Worm (Caenorhabditis elegans): ENCODE data around the gene C16D2.3.

Gene C16D2.3

ce11 chrII:9107095-9107769 lies 30.7 kb upstream of the C16D2.3 start, which contains the start of gene dyrb-1:
TSS of gene dyrb-1 (minus strand) at chrII:9107145.
- TF ChIP-seq ztf-29 (GFP tag; IDR thresholded peaks at IDR 0.05) (no peak), med-1 (GFP tag; optimal IDR thresholded peaks at IDR 0.05; ENCODE audit: insufficient read depth) (no peak), ref-1 (GFP tag; conservative IDR thresholded peaks at IDR 0.05) (no peak), tab-1 (GFP tag; IDR thresholded peaks at IDR 0.05) (no peak), klf-2 (GFP tag; conservative IDR thresholded peaks at IDR 0.05) (no peak), flt-1 (GFP tag; IDR thresholded peaks at IDR 0.05) (no peak), cog-1 (tag; optimal IDR thresholded peaks at IDR 0.05) (no peak), ztf-23 (GFP tag; IDR thresholded peaks at IDR 0.05) (no peak), T22C8.4 (GFP tag; IDR thresholded peaks at IDR 0.05) (no peak)

ce11 chrII:9108443-9108842 lies 29.5 kb upstream of the C16D2.3 start, which contains the start of gene dnj-23:
TSS of gene dnj-23 (minus strand) at chrII:9108600.
- no peak for TF ChIP-seq ztf-29 (GFP tag; IDR thresholded peaks at IDR 0.05)
- no peak for TF ChIP-seq tab-1 (GFP tag; IDR thresholded peaks at IDR 0.05)

ce11 chrII:9108905-9109551 lies 28.9 kb upstream of the C16D2.3 start, which contains the start of gene T24H10.4:
TSS of gene T24H10.4 (plus strand) at chrII:9109534.
- no peak for TF ChIP-seq flt-1 (GFP tag; IDR thresholded peaks at IDR 0.05)
- no peak for TF ChIP-seq tab-1 (GFP tag; IDR thresholded peaks at IDR 0.05)
- TF ChIP-seq cog-1 (tag; optimal IDR thresholded peaks at IDR 0.05): no peak
- no peak for TF ChIP-seq T22C8.4 (GFP tag; IDR thresholded peaks at IDR 0.05)
- no peak for TF ChIP-seq ref-1 (GFP tag; conservative IDR thresholded peaks at IDR 0.05)
- TF ChIP-seq med-1 (GFP tag; optimal IDR thresholded peaks at IDR 0.05; ENCODE audit: insufficient read depth): no peak
- TF ChIP-seq ztf-23 (GFP tag; IDR thresholded peaks at IDR 0.05): no peak
- TF ChIP-seq ztf-29 (GFP tag; IDR thresholded peaks at IDR 0.05): no peak
- no peak for TF ChIP-seq klf-2 (GFP tag; conservative IDR thresholded peaks at IDR 0.05)

- TF ChIP-seq cog-1 (tag; optimal IDR thresholded peaks at IDR 0.05) (no peak), ztf-29 (GFP tag; IDR thresholded peaks at IDR 0.05) (no peak), ref-1 (GFP tag; conservative IDR thresholded peaks at IDR 0.05) (no peak), tab-1 (GFP tag; IDR thresholded peaks at IDR 0.05) (no peak), klf-2 (GFP tag; conservative IDR thresholded peaks at IDR 0.05) (no peak), med-1 (GFP tag; optimal IDR thresholded peaks at IDR 0.05; ENCODE audit: insufficient read depth) (no peak), flt-1 (GFP tag; IDR thresholded peaks at IDR 0.05) (no peak), ztf-23 (GFP tag; IDR thresholded peaks at IDR 0.05) (no peak), T22C8.4 (GFP tag; IDR thresholded peaks at IDR 0.05) (no peak)
Measured at ce11 chrII:9111471-9112016, 26.4 kb upstream of the C16D2.3 start.

- TF ChIP-seq ztf-23 (GFP tag; IDR thresholded peaks at IDR 0.05) (no peak), cog-1 (tag; optimal IDR thresholded peaks at IDR 0.05) (peak; percentile 54)
Measured at ce11 chrII:9112851-9113250, 25.1 kb upstream of the C16D2.3 start, which contains the start of gene jun-1. TSS of gene jun-1 (plus strand) at chrII:9113157.

ce11 chrII:9113759-9114158 lies 24.1 kb upstream of the C16D2.3 start:
- TF ChIP-seq ztf-23 (GFP tag; IDR thresholded peaks at IDR 0.05) (no peak), flt-1 (GFP tag; IDR thresholded peaks at IDR 0.05) (no peak), cog-1 (tag; optimal IDR thresholded peaks at IDR 0.05) (no peak), ztf-29 (GFP tag; IDR thresholded peaks at IDR 0.05) (no peak), ref-1 (GFP tag; conservative IDR thresholded peaks at IDR 0.05) (no peak), T22C8.4 (GFP tag; IDR thresholded peaks at IDR 0.05) (no peak), klf-2 (GFP tag; conservative IDR thresholded peaks at IDR 0.05) (no peak), tab-1 (GFP tag; IDR thresholded peaks at IDR 0.05) (no peak), med-1 (GFP tag; optimal IDR thresholded peaks at IDR 0.05; ENCODE audit: insufficient read depth) (no peak)

- TF ChIP-seq ztf-29 (GFP tag; IDR thresholded peaks at IDR 0.05) (no peak), ref-1 (GFP tag; conservative IDR thresholded peaks at IDR 0.05) (no peak), T22C8.4 (GFP tag; IDR thresholded peaks at IDR 0.05) (no peak), med-1 (GFP tag; optimal IDR thresholded peaks at IDR 0.05; ENCODE audit: insufficient read depth) (no peak), flt-1 (GFP tag; IDR thresholded peaks at IDR 0.05) (no peak), tab-1 (GFP tag; IDR thresholded peaks at IDR 0.05) (no peak), cog-1 (tag; optimal IDR thresholded peaks at IDR 0.05) (no peak), klf-2 (GFP tag; conservative IDR thresholded peaks at IDR 0.05) (no peak), ztf-23 (GFP tag; IDR thresholded peaks at IDR 0.05) (no peak)
Measured at ce11 chrII:9114972-9115371, 22.9 kb upstream of the C16D2.3 start.

- TF ChIP-seq ztf-29 (GFP tag; IDR thresholded peaks at IDR 0.05): no peak
- no peak for TF ChIP-seq flt-1 (GFP tag; IDR thresholded peaks at IDR 0.05)
- no peak for TF ChIP-seq klf-2 (GFP tag; conservative IDR thresholded peaks at IDR 0.05)
- TF ChIP-seq T22C8.4 (GFP tag; IDR thresholded peaks at IDR 0.05): no peak
- TF ChIP-seq ztf-23 (GFP tag; IDR thresholded peaks at IDR 0.05): no peak
- no peak for TF ChIP-seq tab-1 (GFP tag; IDR thresholded peaks at IDR 0.05)
- TF ChIP-seq cog-1 (tag; optimal IDR thresholded peaks at IDR 0.05): no peak
- no peak for TF ChIP-seq ref-1 (GFP tag; conservative IDR thresholded peaks at IDR 0.05)
- no peak for TF ChIP-seq med-1 (GFP tag; optimal IDR thresholded peaks at IDR 0.05; ENCODE audit: insufficient read depth)
Measured at ce11 chrII:9115644-9116043, 22.3 kb upstream of the C16D2.3 start.

- TF ChIP-seq flt-1 (GFP tag; IDR thresholded peaks at IDR 0.05): no peak
- TF ChIP-seq cog-1 (tag; optimal IDR thresholded peaks at IDR 0.05): no peak
- no peak for TF ChIP-seq tab-1 (GFP tag; IDR thresholded peaks at IDR 0.05)
- no peak for TF ChIP-seq ztf-23 (GFP tag; IDR thresholded peaks at IDR 0.05)
- TF ChIP-seq T22C8.4 (GFP tag; IDR thresholded peaks at IDR 0.05): no peak
- no peak for TF ChIP-seq ref-1 (GFP tag; conservative IDR thresholded peaks at IDR 0.05)
- no peak for TF ChIP-seq ztf-29 (GFP tag; IDR thresholded peaks at IDR 0.05)
- no peak for TF ChIP-seq klf-2 (GFP tag; conservative IDR thresholded peaks at IDR 0.05)
- no peak for TF ChIP-seq med-1 (GFP tag; optimal IDR thresholded peaks at IDR 0.05; ENCODE audit: insufficient read depth)
Measured at ce11 chrII:9116404-9116803, 21.5 kb upstream of the C16D2.3 start.
